Worm (Caenorhabditis elegans) whole organism, L1 larva: Measurements from ENCODE around the gene ani-2.
A peak's percentile ranks its signal among the peaks of the same experiment; 100 is the strongest.

Source experiments
- C04F5.9 ChIP-seq: sonication (generic microtip); optimal IDR thresholded peaks from 2 replicates; lab custom pipeline; 2016; ENCODE audit warnings: missing genetic modification characterization, missing compliant biosample characterization
- C16A3.4 ChIP-seq: fragments of 150-350 bp; optimal IDR thresholded peaks from 2 replicates; lab custom pipeline; 2014; ENCODE audit warnings: missing biosample characterization, missing genetic modification characterization
- C34B4.2 ChIP-seq: sonication (generic microtip); optimal IDR thresholded peaks from 2 replicates; lab custom pipeline; 2017; ENCODE audit warnings: mild to moderate bottlenecking, missing genetic modification characterization, missing compliant biosample characterization
- aha-1 ChIP-seq: fragments of 150-350 bp; optimal IDR thresholded peaks from 2 replicates; lab custom pipeline; 2014; ENCODE audit warnings: missing biosample characterization, missing genetic modification characterization
- blmp-1 ChIP-seq: fragments of 150-350 bp; optimal IDR thresholded peaks from 2 replicates; lab custom pipeline; 2014; ENCODE audit warnings: missing biosample characterization, missing genetic modification characterization
- ceh-63 ChIP-seq: fragments of 200-800 bp; sonication (Bioruptor generic); optimal IDR thresholded peaks from 2 replicates; lab custom pipeline; 2018; ENCODE audit warnings: mild to moderate bottlenecking, missing genetic modification characterization, missing compliant biosample characterization
- ceh-82 ChIP-seq, 3 experiments: fragments of 150-350 bp in 1 of 3; sonication (generic microtip) in 2 of 3; optimal IDR thresholded peaks; 2 replicates each; lab custom pipeline; 2014 to 2017; ENCODE audit warnings: missing biosample characterization in 3 of 3, missing genetic modification characterization in 3 of 3
- dpl-1 ChIP-seq, 3 experiments: fragments of 150-350 bp in 2 of 3; sonication (generic microtip) in 1 of 3; optimal IDR thresholded peaks; 2 replicates each; lab custom pipeline; 2014 to 2017; ENCODE audit warnings: missing biosample characterization in 3 of 3, missing genetic modification characterization in 3 of 3, missing genetic modification reagents in 3 of 3
- egl-13 ChIP-seq: sonication (generic microtip); optimal IDR thresholded peaks from 2 replicates; lab custom pipeline; 2016; ENCODE audit warnings: missing genotype, missing genetic modification reagents, missing genetic modification characterization, missing compliant biosample characterization
- egl-27 ChIP-seq, 2 experiments: fragments of 150-350 bp in 1 of 2; sonication (generic microtip); optimal IDR thresholded peaks; 3 replicates each; lab custom pipeline; 2017 to 2018; ENCODE audit warnings: missing biosample characterization in 2 of 2, missing genetic modification characterization in 2 of 2, missing genetic modification reagents in 2 of 2
- elt-3 ChIP-seq, 6 experiments: fragments of 150-350 bp in 1 of 6; sonication (generic microtip); optimal IDR thresholded peaks; 2 replicates each; lab custom pipeline; 2017 to 2018; ENCODE audit warnings: missing biosample characterization in 6 of 6, missing genetic modification characterization in 6 of 6, inconsistent platforms in 1 of 6
- ets-5 ChIP-seq: fragments of 200-800 bp; sonication (Bioruptor generic); IDR thresholded peaks from 2 replicates; pipeline ENCODE4 v1.3.6; 2022; ENCODE audit warnings: missing genetic modification characterization, missing compliant biosample characterization
- fkh-10 ChIP-seq: sonication (generic microtip); optimal IDR thresholded peaks from 2 replicates; lab custom pipeline; 2017; ENCODE audit warnings: missing biosample characterization, missing genetic modification reagents, missing genetic modification characterization
- fkh-8 ChIP-seq: sonication (generic microtip); optimal IDR thresholded peaks from 2 replicates; lab custom pipeline; 2016; ENCODE audit warnings: mild to moderate bottlenecking, missing genetic modification characterization, missing compliant biosample characterization
- grh-1 ChIP-seq: fragments of 200-800 bp; sonication (Bioruptor generic); IDR thresholded peaks from 2 replicates; pipeline ENCODE4 v1.3.6; 2022; ENCODE audit warnings: missing genetic modification reagents, missing genetic modification characterization, missing compliant biosample characterization
- hlh-4 ChIP-seq: sonication (generic microtip); optimal IDR thresholded peaks from 2 replicates; lab custom pipeline; 2016; ENCODE audit warnings: mild to moderate bottlenecking, missing genetic modification characterization, missing compliant biosample characterization
- hpl-2 ChIP-seq: fragments of 150-350 bp; optimal IDR thresholded peaks from 2 replicates; lab custom pipeline; 2014; ENCODE audit warnings: missing biosample characterization, missing genetic modification reagents, missing genetic modification characterization
- isw-1 ChIP-seq: fragments of 200-800 bp; sonication (Bioruptor generic); IDR thresholded peaks from 2 replicates; pipeline ENCODE4 v1.3.6; 2022; ENCODE audit warnings: missing genetic modification characterization, missing compliant biosample characterization
- jun-1 ChIP-seq: fragments of 150-350 bp; optimal IDR thresholded peaks from 2 replicates; lab custom pipeline; 2014; ENCODE audit warnings: missing biosample characterization, missing genetic modification reagents, missing genetic modification characterization
- lin-13 ChIP-seq: fragments of 150-350 bp; optimal IDR thresholded peaks from 2 replicates; lab custom pipeline; 2014; ENCODE audit warnings: missing biosample characterization, missing genetic modification reagents, missing genetic modification characterization
- lin-15B ChIP-seq: fragments of 150-350 bp; sonication (generic microtip); optimal IDR thresholded peaks from 3 replicates; lab custom pipeline; 2014; ENCODE audit warnings: missing biosample characterization, missing genetic modification characterization
- lin-35 ChIP-seq, 2 experiments: fragments of 150-350 bp; optimal IDR thresholded peaks; 2 replicates each; lab custom pipeline; 2014; ENCODE audit warnings: missing biosample characterization in 2 of 2, missing genetic modification characterization in 2 of 2, missing genetic modification reagents in 2 of 2
- lin-39 ChIP-seq: fragments of 150-350 bp; optimal IDR thresholded peaks from 2 replicates; lab custom pipeline; 2014; ENCODE audit warnings: missing biosample characterization, missing genetic modification reagents, missing genetic modification characterization
- lir-3 ChIP-seq: sonication (generic microtip); optimal IDR thresholded peaks from 2 replicates; lab custom pipeline; 2016; ENCODE audit warnings: mild to moderate bottlenecking, missing genetic modification characterization, moderate library complexity, missing compliant biosample characterization; ENCODE audit not compliant: poor library complexity
- lsy-2 ChIP-seq, 2 experiments: fragments of 150-350 bp; optimal IDR thresholded peaks; 2 replicates each; lab custom pipeline; 2014; ENCODE audit warnings: missing biosample characterization in 2 of 2, missing genetic modification characterization in 2 of 2
- mef-2 ChIP-seq: fragments of 150-350 bp; optimal IDR thresholded peaks from 2 replicates; lab custom pipeline; 2014; ENCODE audit warnings: missing biosample characterization, missing genetic modification characterization
- mep-1 ChIP-seq: fragments of 150-350 bp; optimal IDR thresholded peaks from 2 replicates; lab custom pipeline; 2014; ENCODE audit warnings: missing biosample characterization, missing genetic modification characterization
- nhr-11 ChIP-seq: fragments of 150-350 bp; optimal IDR thresholded peaks from 2 replicates; lab custom pipeline; 2014; ENCODE audit warnings: missing biosample characterization, missing genetic modification characterization
- nhr-20 ChIP-seq: sonication (generic microtip); optimal IDR thresholded peaks from 2 replicates; lab custom pipeline; 2016; ENCODE audit warnings: mild to moderate bottlenecking, missing genetic modification characterization, missing compliant biosample characterization
- nhr-237 ChIP-seq: fragments of 150-350 bp; optimal IDR thresholded peaks from 2 replicates; lab custom pipeline; 2014; ENCODE audit warnings: missing biosample characterization, missing genetic modification characterization
- nhr-47 ChIP-seq: sonication (generic microtip); optimal IDR thresholded peaks from 2 replicates; lab custom pipeline; 2016; ENCODE audit warnings: mild to moderate bottlenecking, missing genetic modification characterization, moderate library complexity, missing compliant biosample characterization
- nhr-71 ChIP-seq: sonication (generic microtip); optimal IDR thresholded peaks from 2 replicates; lab custom pipeline; 2016; ENCODE audit warnings: mild to moderate bottlenecking, missing genetic modification characterization, moderate library complexity, missing compliant biosample characterization
- nhr-76 ChIP-seq: sonication (generic microtip); optimal IDR thresholded peaks from 2 replicates; lab custom pipeline; 2017; ENCODE audit warnings: missing biosample characterization, missing genetic modification characterization
- nhr-77 ChIP-seq: fragments of 150-350 bp; optimal IDR thresholded peaks from 2 replicates; lab custom pipeline; 2014; ENCODE audit warnings: missing biosample characterization, missing genetic modification characterization
- nhr-84 ChIP-seq: sonication (generic microtip); optimal IDR thresholded peaks from 2 replicates; lab custom pipeline; 2017; ENCODE audit warnings: missing biosample characterization, missing genetic modification characterization
- nhr-85 ChIP-seq: sonication (generic microtip); peaks from one replicate; lab custom pipeline; 2016; ENCODE audit warnings: missing genetic modification characterization, inconsistent platforms, missing compliant biosample characterization
- nhr-90 ChIP-seq: sonication (generic microtip); optimal IDR thresholded peaks from 2 replicates; lab custom pipeline; 2016; ENCODE audit warnings: mild to moderate bottlenecking, missing genetic modification characterization, missing compliant biosample characterization; ENCODE audit not compliant: poor library complexity
- pag-3 ChIP-seq: sonication (generic microtip); optimal IDR thresholded peaks from 2 replicates; lab custom pipeline; 2017; ENCODE audit warnings: missing genetic modification characterization, mild to moderate bottlenecking, missing compliant biosample characterization, antibody characterized with exemption, borderline replicate concordance; ENCODE audit not compliant: insufficient read depth
- pqm-1 ChIP-seq: sonication (generic microtip); optimal IDR thresholded peaks from 3 replicates; lab custom pipeline; 2017; ENCODE audit warnings: missing biosample characterization, missing genetic modification characterization
- rnt-1 ChIP-seq: sonication (generic microtip); optimal IDR thresholded peaks from 2 replicates; lab custom pipeline; 2016; ENCODE audit warnings: mild to moderate bottlenecking, missing genetic modification characterization, moderate library complexity, missing compliant biosample characterization
- skn-1 ChIP-seq: fragments of 150-350 bp; optimal IDR thresholded peaks from 2 replicates; lab custom pipeline; 2014; ENCODE audit warnings: missing biosample characterization, missing genetic modification characterization
- snpc-4 ChIP-seq: fragments of 150-350 bp; optimal IDR thresholded peaks from 2 replicates; lab custom pipeline; 2014; ENCODE audit warnings: missing biosample characterization, missing genetic modification characterization
- snu-23 ChIP-seq: sonication (generic microtip); optimal IDR thresholded peaks from 2 replicates; lab custom pipeline; 2016; ENCODE audit warnings: missing genetic modification characterization, missing compliant biosample characterization
- sptf-1 ChIP-seq: fragments of 150-350 bp; optimal IDR thresholded peaks from 2 replicates; lab custom pipeline; 2014; ENCODE audit warnings: missing biosample characterization, missing genetic modification characterization
- swsn-7 ChIP-seq: sonication (generic microtip); optimal IDR thresholded peaks from 2 replicates; lab custom pipeline; 2016; ENCODE audit warnings: missing genetic modification characterization, missing compliant biosample characterization
- tbx-2 ChIP-seq: sonication (generic microtip); optimal IDR thresholded peaks from 2 replicates; lab custom pipeline; 2016; ENCODE audit warnings: missing genetic modification characterization, missing compliant biosample characterization
- tlp-1 ChIP-seq: fragments of 150-350 bp; optimal IDR thresholded peaks from 2 replicates; lab custom pipeline; 2014; ENCODE audit warnings: missing biosample characterization, missing genetic modification characterization
- unc-98 ChIP-seq: fragments of 200-800 bp; sonication (Bioruptor generic); IDR thresholded peaks from 2 replicates; pipeline ENCODE4 v1.3.6; 2022; ENCODE audit warnings: missing genetic modification characterization, missing compliant biosample characterization
- xbp-1 ChIP-seq: sonication (generic microtip); optimal IDR thresholded peaks from 2 replicates; lab custom pipeline; 2016; ENCODE audit warnings: missing genetic modification characterization, missing compliant biosample characterization
- zag-1 ChIP-seq: fragments of 150-350 bp; optimal IDR thresholded peaks from 2 replicates; lab custom pipeline; 2014; ENCODE audit warnings: missing biosample characterization, missing genetic modification characterization
- zip-4 ChIP-seq: fragments of 200-800 bp; sonication (Bioruptor generic); optimal IDR thresholded peaks from 2 replicates; lab custom pipeline; 2018; ENCODE audit warnings: mild to moderate bottlenecking, missing genetic modification characterization, moderate library complexity, missing compliant biosample characterization
- ztf-11 ChIP-seq, 2 experiments: sonication (generic microtip); optimal IDR thresholded peaks; 2 replicates each; lab custom pipeline; 2016 to 2017; ENCODE audit warnings: missing genetic modification characterization in 2 of 2, missing biosample characterization in 1 of 2, missing compliant biosample characterization in 1 of 2

ani-2 gene

DNA sequence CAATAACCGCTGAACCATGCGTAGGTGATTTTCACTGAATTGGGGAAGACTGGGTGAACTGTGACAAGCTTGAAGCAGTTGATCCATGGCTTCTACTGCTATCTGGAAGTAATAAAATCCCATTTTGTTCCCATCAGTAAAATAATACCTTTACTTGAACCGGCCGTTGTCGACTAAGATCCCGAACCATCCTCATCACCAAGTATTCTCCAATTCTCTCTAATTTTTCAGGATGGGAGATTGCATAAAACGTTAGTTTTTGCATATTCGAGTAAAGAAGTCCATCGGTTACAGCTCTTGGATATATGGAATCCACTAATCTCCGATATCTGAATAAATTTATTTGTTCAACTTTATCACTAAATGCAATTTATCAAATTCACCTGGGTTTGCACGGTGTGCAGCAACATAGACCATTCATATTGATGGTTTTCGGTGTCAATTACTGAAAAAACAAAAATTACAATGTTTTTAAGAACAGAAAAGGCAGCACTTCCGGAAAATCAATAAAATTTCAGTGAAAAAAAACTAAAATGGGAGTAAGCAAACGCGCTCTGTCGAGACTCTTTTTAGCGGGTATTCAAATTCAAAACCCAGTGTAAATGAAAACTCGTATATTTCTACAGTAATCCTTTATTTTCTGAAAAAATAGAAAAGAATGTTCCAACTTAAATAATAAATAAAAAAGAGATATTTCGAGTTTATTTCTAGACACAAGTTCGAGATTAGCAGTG is 44.3 kb downstream of the ani-2 start, which contains the start of gene efr-3:
Gene efr-3 (minus strand): TSS at position 505 of the 734 bp plus-strand sequence.
- TF ChIP-seq C04F5.9: no peak
- peak; percentile 89 to 95 (median 93) for TF ChIP-seq dpl-1 (GFP tag; optimal IDR thresholded peaks at IDR 0.05; lab: Kevin White, UChicago)
- TF ChIP-seq zag-1 (tag; lab: Kevin White, UChicago): no peak
- no peak for TF ChIP-seq nhr-237 (tag; lab: Kevin White, UChicago)
- TF ChIP-seq nhr-90 (tag; lab: Kevin White, UChicago): peak; percentile 21
- no peak for TF ChIP-seq hlh-4 (tag; lab: Kevin White, UChicago)
- TF ChIP-seq hpl-2 (GFP tag; lab: Kevin White, UChicago): no peak
- TF ChIP-seq nhr-20: peak; percentile 38
- no peak for TF ChIP-seq ceh-63 (GFP tag; lab: Kevin White, UChicago)
- no peak for TF ChIP-seq lin-13 (GFP tag; lab: Kevin White, UChicago)
- no peak for TF ChIP-seq egl-13 (tag; lab: Kevin White, UChicago)
- TF ChIP-seq pqm-1 (tag; lab: Kevin White, UChicago): no peak
- peak; percentile 31 for TF ChIP-seq blmp-1
- TF ChIP-seq lin-39: peak; percentile 38
- peak; percentile 65 to 79 for TF ChIP-seq lsy-2 (tag; optimal IDR thresholded peaks at IDR 0.05; lab: Kevin White, UChicago)
- no peak for TF ChIP-seq unc-98
- peak; percentile 51 for TF ChIP-seq isw-1
- peak; percentile 55 for TF ChIP-seq xbp-1 (tag; lab: Kevin White, UChicago)
- TF ChIP-seq nhr-76 (tag; lab: Kevin White, UChicago): no peak
- TF ChIP-seq tbx-2 (tag; lab: Kevin White, UChicago): peak; percentile 58
- TF ChIP-seq ceh-82 (tag; optimal IDR thresholded peaks at IDR 0.05; lab: Kevin White, UChicago): peak in 1 of 3 experiments; percentile 40
- no peak for TF ChIP-seq sptf-1
- peak; percentile 24 for TF ChIP-seq lin-15B (tag; lab: Kevin White, UChicago)
- peak; percentile 21 for TF ChIP-seq swsn-7 (tag; lab: Kevin White, UChicago)
- no peak for TF ChIP-seq pag-3 (tag; lab: Kevin White, UChicago)
- no peak for TF ChIP-seq ztf-11 (tag; optimal IDR thresholded peaks at IDR 0.05; lab: Kevin White, UChicago)
- peak; percentile 24 for TF ChIP-seq snpc-4
- peak; percentile 58 for TF ChIP-seq rnt-1 (tag; lab: Kevin White, UChicago)
- no peak for TF ChIP-seq aha-1 (tag; lab: Kevin White, UChicago)
- no peak for TF ChIP-seq lir-3 (tag; lab: Kevin White, UChicago)
- peak; percentile 40 for TF ChIP-seq skn-1 (tag; lab: Kevin White, UChicago)
- peak; percentile 16 for TF ChIP-seq C16A3.4 (tag; lab: Kevin White, UChicago)
- TF ChIP-seq elt-3 (tag; optimal IDR thresholded peaks at IDR 0.05; lab: Kevin White, UChicago): peak in 1 of 6 experiments; percentile 27
- TF ChIP-seq tlp-1 (tag; lab: Kevin White, UChicago): no peak
- peak; percentile 18 for TF ChIP-seq nhr-11 (tag; lab: Kevin White, UChicago)
- no peak for TF ChIP-seq C34B4.2 (tag; lab: Kevin White, UChicago)
- TF ChIP-seq nhr-77 (tag; lab: Kevin White, UChicago): no peak
- TF ChIP-seq fkh-8 (tag; lab: Kevin White, UChicago): peak; percentile 3
- TF ChIP-seq lin-35 (GFP tag; optimal IDR thresholded peaks at IDR 0.05; lab: Kevin White, UChicago): peak; percentile 93 to 97
- peak; percentile 55 for TF ChIP-seq snu-23 (GFP tag; lab: Kevin White, UChicago)
- TF ChIP-seq fkh-10 (GFP tag; lab: Kevin White, UChicago): no peak
- TF ChIP-seq nhr-85 (tag; lab: Kevin White, UChicago): peak; percentile 51
- TF ChIP-seq nhr-71: peak; percentile 60
- no peak for TF ChIP-seq grh-1 (GFP tag; lab: Robert Waterston, UW)
- no peak for TF ChIP-seq ets-5 (GFP tag; lab: Robert Waterston, UW)
- no peak for TF ChIP-seq zip-4 (GFP tag; lab: Kevin White, UChicago)
- peak; percentile 67 for TF ChIP-seq nhr-47 (tag; lab: Kevin White, UChicago)
- TF ChIP-seq mep-1 (tag; lab: Kevin White, UChicago): peak; percentile 62
- no peak for TF ChIP-seq mef-2
- no peak for TF ChIP-seq jun-1
- TF ChIP-seq nhr-84: no peak
- TF ChIP-seq egl-27 (tag; optimal IDR thresholded peaks at IDR 0.05; lab: Kevin White, UChicago): no peak
